Fruit fly (Drosophila melanogaster): ENCODE results near the gene CG11349.
A peak's percentile ranks its signal among the peaks of the same experiment; 100 is the strongest.

Gene CG11349

dm6 chr3L:4482509-4482908, 9.6 kb downstream of the CG11349 start, which contains the start of gene CG11350:
Gene CG11350, plus strand, starts transcription at chr3L:4482809.
- TF ChIP-seq en (GFP tag; optimal IDR thresholded peaks at IDR 0.05) (no peak), CG8359 (GFP tag; optimal IDR thresholded peaks at IDR 0.05; ENCODE audit: borderline replicate concordance) (no peak), Sox100B (GFP tag; optimal IDR thresholded peaks at IDR 0.05) (no peak), D19A (tag; optimal IDR thresholded peaks at IDR 0.05) (no peak), sc (optimal IDR thresholded peaks at IDR 0.05) (no peak), sc (GFP tag; optimal IDR thresholded peaks at IDR 0.05) (no peak), Scr (GFP tag; IDR thresholded peaks at IDR 0.05; ENCODE audit: partially characterized antibody) (no peak), Ets65A (GFP tag) (peak; percentile 50)

dm6 chr3L:4484623-4485022, 11.8 kb downstream of the CG11349 start:
- TF ChIP-seq Fer2 (tag; optimal IDR thresholded peaks at IDR 0.05): no peak
- no peak for TF ChIP-seq nerfin-2 (GFP tag; IDR thresholded peaks at IDR 0.05; ENCODE audit: partially characterized antibody)
- peak; percentile 81 for TF ChIP-seq sens (GFP tag)
- TF ChIP-seq Abd-B (GFP tag; optimal IDR thresholded peaks at IDR 0.05): no peak
- TF ChIP-seq lola (GFP tag; optimal IDR thresholded peaks at IDR 0.05): peak in 1 of 3 experiments; percentile 39
- TF ChIP-seq HLH54F (GFP tag; optimal IDR thresholded peaks at IDR 0.05): no peak
- TF ChIP-seq stc (GFP tag; IDR thresholded peaks at IDR 0.05): no peak
- TF ChIP-seq ci (GFP tag; IDR thresholded peaks at IDR 0.05): no peak
- TF ChIP-seq CG13894 (tag; optimal IDR thresholded peaks at IDR 0.05): peak; percentile 73
- no peak for TF ChIP-seq CG10366 (GFP tag; IDR thresholded peaks at IDR 0.05)
- TF ChIP-seq Hr78 (GFP tag; optimal IDR thresholded peaks at IDR 0.05): no peak
- no peak for TF ChIP-seq dysf (GFP tag; IDR thresholded peaks at IDR 0.05)

- no peak for TF ChIP-seq CG15601 (tag; optimal IDR thresholded peaks at IDR 0.05)
- TF ChIP-seq trem (tag; optimal IDR thresholded peaks at IDR 0.05): no peak
- TF ChIP-seq ewg (GFP tag; optimal IDR thresholded peaks at IDR 0.05): peak; percentile 30
- TF ChIP-seq Taf1 (GFP tag; IDR thresholded peaks at IDR 0.05): no peak
- TF ChIP-seq z (GFP tag; IDR thresholded peaks at IDR 0.05): peak; percentile 61; the same call in 1 of the 3 replicates
- no peak for TF ChIP-seq CG8478 (optimal IDR thresholded peaks at IDR 0.05)
- no peak for TF ChIP-seq CG9609 (GFP tag; optimal IDR thresholded peaks at IDR 0.05)
- TF ChIP-seq CG8359 (GFP tag; optimal IDR thresholded peaks at IDR 0.05; ENCODE audit: borderline replicate concordance): peak; percentile 57
- TF ChIP-seq Ets65A (GFP tag): peak; percentile 56
- no peak for TF ChIP-seq grn (GFP tag; optimal IDR thresholded peaks at IDR 0.05)
- TF ChIP-seq gsb (GFP tag; IDR thresholded peaks at IDR 0.05): 0 out of 2 replicates have a peak, but pooled peaks have one; percentile 33
- TF ChIP-seq CG16779 (GFP tag; IDR thresholded peaks at IDR 0.05): no peak
- no peak for TF ChIP-seq caup (GFP tag; optimal IDR thresholded peaks at IDR 0.05; ENCODE audit: severe bottlenecking)
- TF ChIP-seq ATbp (GFP tag; optimal IDR thresholded peaks at IDR 0.05): no peak
- TF ChIP-seq ERR (GFP tag; optimal IDR thresholded peaks at IDR 0.05): no peak
- no peak for TF ChIP-seq shn (GFP tag; optimal IDR thresholded peaks at IDR 0.05)
- TF ChIP-seq chinmo (GFP tag; IDR thresholded peaks at IDR 0.05; ENCODE audit: partially characterized antibody): 0 out of 4 replicates have a peak, but pooled peaks have one; percentile 34
- peak; percentile 22; the same call in 1 of the 2 replicates for TF ChIP-seq CG6272 (GFP tag; IDR thresholded peaks at IDR 0.05)
Observed at dm6 chr3L:4489490-4489889, 16.6 kb downstream of the CG11349 start.

dm6 chr3L:4490702-4491243, 17.9 kb downstream of the CG11349 start, which contains the start of gene CG13722:
Gene CG13722, minus strand, starts transcription at chr3L:4490963.
- TF ChIP-seq CG18619 (GFP tag; optimal IDR thresholded peaks at IDR 0.05) (no peak), CG14441 (GFP tag; IDR thresholded peaks at IDR 0.05) (peak; percentile 16; the same call in 1 of the 2 replicates), fd64A (GFP tag; optimal IDR thresholded peaks at IDR 0.05) (no peak), CG7963 (GFP tag; IDR thresholded peaks at IDR 0.05; ENCODE audit: partially characterized antibody) (0 out of 3 replicates have a peak, but pooled peaks have one; percentile 7), Drgx (GFP tag; IDR thresholded peaks at IDR 0.05) (no peak), Rfx (GFP tag; IDR thresholded peaks at IDR 0.05) (0 out of 2 replicates have a peak, but pooled peaks have one; percentile 18), sens-2 (GFP tag; IDR thresholded peaks at IDR 0.05) (no peak), sna (GFP tag; IDR thresholded peaks at IDR 0.05; ENCODE audit: partially characterized antibody) (0 out of 2 replicates have a peak, but pooled peaks have one; percentile 18), D19B (GFP tag; optimal IDR thresholded peaks at IDR 0.05) (no peak), otp (GFP tag; IDR thresholded peaks at IDR 0.05) (peak; percentile 65; the same call in 2 of the 3 replicates), CG7987 (GFP tag; optimal IDR thresholded peaks at IDR 0.05) (no peak), dysf (GFP tag; IDR thresholded peaks at IDR 0.05) (0 out of 3 replicates have a peak, but pooled peaks have one; percentile 14)
